Fruit fly (Drosophila melanogaster) whole organism, embryonic: ENCODE data around the gene Theg.

Experiments
- Abd-B ChIP-seq: fragments of 200-800 bp; sonication (Bioruptor generic); optimal IDR thresholded peaks from 2 replicates; lab custom pipeline; 2018; ENCODE audit warnings: missing biosample characterization, mild to moderate bottlenecking, missing genetic modification characterization, moderate library complexity
- Ada2b ChIP-seq: fragments of 200-800 bp; sonication (Bioruptor generic); IDR thresholded peaks from 2 replicates; pipeline ENCODE4 v1.3.6; 2022; ENCODE audit warnings: missing biosample characterization, missing genetic modification characterization
- Atf3 ChIP-seq: fragments of 200-800 bp; sonication (Bioruptor generic); optimal IDR thresholded peaks from 3 replicates; lab custom pipeline; 2016; ENCODE audit warnings: missing biosample characterization, missing genetic modification characterization
- C15 ChIP-seq: fragments of 200-800 bp; sonication (Bioruptor generic); IDR thresholded peaks from 3 replicates; pipeline ENCODE4 v1.3.6; 2022; ENCODE audit warnings: missing biosample characterization, missing genetic modification characterization
- CG10565 ChIP-seq: fragments of 200-800 bp; sonication (Bioruptor generic); optimal IDR thresholded peaks from 3 replicates; lab custom pipeline; 2016; ENCODE audit warnings: missing biosample characterization, mild to moderate bottlenecking, missing genetic modification characterization
- CG11504 ChIP-seq: fragments of 200-800 bp; sonication (Bioruptor generic); optimal IDR thresholded peaks from 3 replicates; lab custom pipeline; 2019; ENCODE audit warnings: missing biosample characterization, mild to moderate bottlenecking, missing genetic modification characterization, moderate library complexity
- CG11696 ChIP-seq: fragments of 200-800 bp; sonication (Bioruptor generic); IDR thresholded peaks from 2 replicates; pipeline ENCODE4 v1.3.6; 2022; ENCODE audit warnings: missing biosample characterization, missing genetic modification characterization
- CG13424 ChIP-seq: fragments of 200-800 bp; sonication (Bioruptor generic); optimal IDR thresholded peaks from 2 replicates; lab custom pipeline; 2019; ENCODE audit warnings: missing biosample characterization, mild to moderate bottlenecking, missing genetic modification characterization, moderate library complexity
- CG15011 ChIP-seq: fragments of 200-800 bp; sonication (Bioruptor generic); optimal IDR thresholded peaks from 3 replicates; lab custom pipeline; 2018; ENCODE audit warnings: missing biosample characterization, mild to moderate bottlenecking, missing genetic modification characterization
- CG15514 ChIP-seq: fragments of 200-800 bp; sonication (Bioruptor generic); optimal IDR thresholded peaks from 3 replicates; lab custom pipeline; 2017; ENCODE audit warnings: missing biosample characterization, missing genetic modification characterization, mild to moderate bottlenecking, moderate library complexity, missing genetic modification reagents
- CG16815 ChIP-seq: fragments of 200-800 bp; sonication (Bioruptor generic); optimal IDR thresholded peaks from 3 replicates; lab custom pipeline; 2017; ENCODE audit warnings: missing biosample characterization, mild to moderate bottlenecking, missing genetic modification characterization
- CG17328 ChIP-seq: fragments of 200-800 bp; sonication (Bioruptor generic); IDR thresholded peaks from 2 replicates; pipeline ENCODE4 v1.3.6; 2022; ENCODE audit warnings: missing biosample characterization, missing genetic modification characterization
- CG2889 ChIP-seq: fragments of 200-800 bp; sonication (Bioruptor generic); IDR thresholded peaks from 3 replicates; pipeline ENCODE4 v1.3.6; 2022; ENCODE audit warnings: missing biosample characterization, missing genetic modification characterization
- CG30403 ChIP-seq: fragments of 200-800 bp; sonication (Bioruptor generic); optimal IDR thresholded peaks from 3 replicates; lab custom pipeline; 2016; ENCODE audit warnings: missing biosample characterization, missing genetic modification characterization
- CG4424 ChIP-seq: fragments of 200-800 bp; sonication (Bioruptor generic); optimal IDR thresholded peaks from 3 replicates; lab custom pipeline; 2016; ENCODE audit warnings: missing biosample characterization, missing genetic modification characterization
- CG4730 ChIP-seq: fragments of 200-800 bp; sonication (Bioruptor generic); IDR thresholded peaks from 2 replicates; pipeline ENCODE4 v1.3.6; 2022; ENCODE audit warnings: missing biosample characterization, missing genetic modification characterization
- CG7963 ChIP-seq: fragments of 200-800 bp; sonication (Bioruptor generic); IDR thresholded peaks from 3 replicates; pipeline ENCODE4 v1.3.6; 2022; ENCODE audit warnings: missing biosample characterization, missing genetic modification characterization; ENCODE audit not compliant: partially characterized antibody
- CG8290 ChIP-seq, 3 experiments: fragments of 200-800 bp; sonication (Bioruptor generic); optimal IDR thresholded peaks; 2 replicates each; lab custom pipeline; 2016 to 2019; ENCODE audit warnings: missing biosample characterization in 3 of 3, missing genetic modification characterization in 3 of 3, mild to moderate bottlenecking in 2 of 3, moderate library complexity in 1 of 3
- CG8765 ChIP-seq: fragments of 200-800 bp; sonication (Bioruptor generic); IDR thresholded peaks from 2 replicates; pipeline ENCODE4 v1.3.6; 2022; ENCODE audit warnings: missing biosample characterization, missing genetic modification characterization
- CkIIα-i1 ChIP-seq: fragments of 200-800 bp; sonication (Bioruptor generic); IDR thresholded peaks from 2 replicates; pipeline ENCODE4 v1.3.6; 2022; ENCODE audit warnings: missing biosample characterization, missing genetic modification characterization
- Dek ChIP-seq: fragments of 200-800 bp; sonication (Bioruptor generic); optimal IDR thresholded peaks from 3 replicates; lab custom pipeline; 2019; ENCODE audit warnings: missing biosample characterization, mild to moderate bottlenecking, missing genetic modification characterization, moderate library complexity
- Dref ChIP-seq: fragments of 200-800 bp; sonication (Bioruptor generic); IDR thresholded peaks from 2 replicates; pipeline ENCODE4 v1.3.6; 2022; ENCODE audit warnings: missing biosample characterization, missing genetic modification characterization
- Eip74EF ChIP-seq, 2 experiments: fragments of 200-800 bp in 1 of 2; fragments of >200 bp in 1 of 2; sonication (Bioruptor generic) in 1 of 2; optimal IDR thresholded peaks; 2 replicates each; lab custom pipeline; 2017 to 2019; ENCODE audit warnings: missing biosample characterization in 2 of 2, missing genetic modification characterization in 2 of 2, mild to moderate bottlenecking in 1 of 2, moderate library complexity in 1 of 2
- Gug ChIP-seq: fragments of 200-800 bp; sonication (Bioruptor generic); IDR thresholded peaks from 4 replicates; pipeline ENCODE4 v1.3.6; 2022; ENCODE audit warnings: missing biosample characterization, missing genetic modification characterization
- H15 ChIP-seq: fragments of 200-800 bp; sonication (Bioruptor generic); IDR thresholded peaks from 3 replicates; pipeline ENCODE4 v1.3.6; 2022; ENCODE audit warnings: missing biosample characterization, missing genetic modification characterization
- HLH4C ChIP-seq: fragments of 200-800 bp; sonication (Bioruptor generic); IDR thresholded peaks from 3 replicates; pipeline ENCODE4 v1.3.6; 2022; ENCODE audit warnings: missing biosample characterization, missing genetic modification characterization; ENCODE audit not compliant: partially characterized antibody
- HmgD ChIP-seq: fragments of 200-800 bp; sonication (Bioruptor generic); optimal IDR thresholded peaks from 3 replicates; lab custom pipeline; 2016; ENCODE audit warnings: missing biosample characterization, missing genetic modification characterization
- Hr3 ChIP-seq: fragments of 200-800 bp; sonication (Bioruptor generic); optimal IDR thresholded peaks from 3 replicates; lab custom pipeline; 2016; ENCODE audit warnings: missing biosample characterization, missing genetic modification characterization
- MTF-1 ChIP-seq: fragments of 200-800 bp; sonication (Bioruptor generic); optimal IDR thresholded peaks from 2 replicates; lab custom pipeline; 2018; ENCODE audit warnings: missing biosample characterization, mild to moderate bottlenecking, missing genetic modification characterization, borderline replicate concordance
- Side ChIP-seq: fragments of 200-800 bp; sonication (Bioruptor generic); optimal IDR thresholded peaks from 2 replicates; lab custom pipeline; 2016; ENCODE audit warnings: missing biosample characterization, missing genetic modification characterization
- Six4 ChIP-seq: fragments of 200-800 bp; sonication (Bioruptor generic); optimal IDR thresholded peaks from 2 replicates; lab custom pipeline; 2016; ENCODE audit warnings: missing biosample characterization, missing genetic modification characterization
- Vsx1 ChIP-seq: fragments of 200-800 bp; sonication (Bioruptor generic); optimal IDR thresholded peaks from 2 replicates; lab custom pipeline; 2017; ENCODE audit warnings: missing biosample characterization, mild to moderate bottlenecking, missing genetic modification characterization, missing genetic modification reagents
- Xbp1 ChIP-seq: fragments of 200-800 bp; sonication (Bioruptor generic); optimal IDR thresholded peaks from 3 replicates; lab custom pipeline; 2016; ENCODE audit warnings: missing biosample characterization, mild to moderate bottlenecking, missing genetic modification characterization
- cas ChIP-seq: fragments of 200-800 bp; sonication (Bioruptor generic); IDR thresholded peaks from 2 replicates; pipeline ENCODE4 v1.3.6; 2022; ENCODE audit warnings: missing biosample characterization, missing genetic modification characterization
- ci ChIP-seq: fragments of 200-800 bp; sonication (Bioruptor generic); IDR thresholded peaks from 3 replicates; pipeline ENCODE4 v1.3.6; 2022; ENCODE audit warnings: missing biosample characterization, missing genetic modification characterization
- croc ChIP-seq: fragments of 200-800 bp; sonication (Bioruptor generic); conservative IDR thresholded peaks from 3 replicates; pipeline ENCODE4 v1.3.6; 2022; ENCODE audit warnings: missing biosample characterization, missing genetic modification characterization
- dysf ChIP-seq: fragments of 200-800 bp; sonication (Bioruptor generic); IDR thresholded peaks from 3 replicates; pipeline ENCODE4 v1.3.6; 2022; ENCODE audit warnings: missing biosample characterization, missing genetic modification characterization
- ems ChIP-seq: fragments of 200-800 bp; sonication (Bioruptor generic); optimal IDR thresholded peaks from 3 replicates; lab custom pipeline; 2016; ENCODE audit warnings: missing biosample characterization, missing genetic modification characterization
- grau ChIP-seq: fragments of 200-800 bp; optimal IDR thresholded peaks from 3 replicates; lab custom pipeline; 2019; ENCODE audit warnings: missing biosample characterization, mild to moderate bottlenecking, missing genetic modification characterization, moderate library complexity
- gsb ChIP-seq: fragments of 200-800 bp; sonication (Bioruptor generic); IDR thresholded peaks from 2 replicates; pipeline ENCODE4 v1.3.6; 2022; ENCODE audit warnings: missing biosample characterization, missing genetic modification characterization
- h ChIP-seq: fragments of >200 bp; optimal IDR thresholded peaks from 2 replicates; lab custom pipeline; 2017
- hb ChIP-seq: fragments of 200-800 bp; sonication (Bioruptor generic); IDR thresholded peaks from 3 replicates; pipeline ENCODE4 v1.3.6; 2022; ENCODE audit warnings: missing biosample characterization, missing genetic modification characterization; ENCODE audit not compliant: partially characterized antibody
- her ChIP-seq: fragments of 200-800 bp; sonication (Bioruptor generic); optimal IDR thresholded peaks from 2 replicates; lab custom pipeline; 2016; ENCODE audit warnings: missing biosample characterization, missing genetic modification characterization
- mam ChIP-seq: fragments of 200-800 bp; sonication (Bioruptor generic); optimal IDR thresholded peaks from 3 replicates; lab custom pipeline; 2016; ENCODE audit warnings: missing biosample characterization, missing genetic modification characterization
- nmo ChIP-seq: fragments of 200-800 bp; sonication (Bioruptor generic); optimal IDR thresholded peaks from 2 replicates; lab custom pipeline; 2018; ENCODE audit warnings: missing biosample characterization, mild to moderate bottlenecking, missing genetic modification characterization, moderate library complexity
- row ChIP-seq: fragments of 200-800 bp; sonication (Bioruptor generic); IDR thresholded peaks from 3 replicates; pipeline ENCODE4 v1.3.6; 2022; ENCODE audit warnings: missing biosample characterization, missing genetic modification characterization
- slp2 ChIP-seq: fragments of 200-800 bp; sonication (Bioruptor generic); optimal IDR thresholded peaks from 2 replicates; lab custom pipeline; 2016; ENCODE audit warnings: missing biosample characterization, missing genetic modification characterization
- so ChIP-seq: fragments of 200-800 bp; sonication (Bioruptor generic); IDR thresholded peaks from 3 replicates; pipeline ENCODE4 v1.3.6; 2022; ENCODE audit warnings: missing biosample characterization, missing genetic modification characterization
- tin ChIP-seq: fragments of 200-800 bp; sonication (Bioruptor generic); optimal IDR thresholded peaks from 3 replicates; lab custom pipeline; 2016; ENCODE audit warnings: missing biosample characterization, missing genetic modification characterization
- twi ChIP-seq: fragments of 200-800 bp; optimal IDR thresholded peaks from 2 replicates; lab custom pipeline; 2019; ENCODE audit warnings: missing biosample characterization, mild to moderate bottlenecking, missing genetic modification characterization, moderate library complexity
- zf30C ChIP-seq: fragments of 200-800 bp; sonication (Bioruptor generic); optimal IDR thresholded peaks from 3 replicates; lab custom pipeline; 2018; ENCODE audit warnings: missing biosample characterization, mild to moderate bottlenecking, missing genetic modification characterization

Theg gene

DNA sequence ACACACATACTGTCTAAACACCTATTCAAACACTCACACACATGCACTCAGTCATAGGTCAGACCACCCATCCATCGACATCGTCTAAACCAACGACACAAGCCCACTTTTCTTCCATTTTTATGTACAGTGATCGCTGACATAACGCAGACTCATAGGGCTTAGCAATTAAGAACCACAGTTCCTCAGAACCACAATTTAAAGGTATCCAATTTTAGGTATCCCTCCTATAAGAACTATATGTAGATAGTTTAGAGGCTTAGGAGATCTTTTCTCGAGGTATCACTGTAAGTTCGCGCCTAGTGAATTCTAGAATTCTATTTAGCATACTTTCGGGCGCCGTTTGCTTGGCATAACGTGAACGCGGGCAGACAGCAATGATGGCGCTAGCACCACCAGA lies 21.6 kb upstream of the Theg start (continued):
- no peak for TF ChIP-seq CG15011 (GFP tag; lab: Kevin White, UChicago)
- TF ChIP-seq C15 = no peak
- TF ChIP-seq her (GFP tag; lab: Kevin White, UChicago) = no peak
- peak; percentile 68 for TF ChIP-seq grau (tag; lab: Kevin White, UChicago)
- no peak for TF ChIP-seq Dref (GFP tag; lab: Robert Waterston, UW)
- TF ChIP-seq CG7963 (GFP tag; lab: Robert Waterston, UW) = no peak
- TF ChIP-seq ci = peak; percentile 81; the same call in 2 of the 3 replicates
- no peak for TF ChIP-seq Dek (tag; lab: Kevin White, UChicago)
- TF ChIP-seq Eip74EF (GFP tag; optimal IDR thresholded peaks at IDR 0.05; lab: Kevin White, UChicago) = no peak
- no peak for TF ChIP-seq CG30403
- TF ChIP-seq gsb (GFP tag; lab: Robert Waterston, UW) = no peak
- TF ChIP-seq hb (GFP tag; lab: Robert Waterston, UW) = no peak
- TF ChIP-seq MTF-1 (GFP tag; lab: Kevin White, UChicago) = no peak
- peak; percentile 66; the same call in 2 of the 3 replicates for TF ChIP-seq CG2889 (GFP tag; lab: Robert Waterston, UW)
- TF ChIP-seq Vsx1 (GFP tag; lab: Kevin White, UChicago) = no peak
- TF ChIP-seq Atf3 (GFP tag; lab: Kevin White, UChicago) = peak; percentile 45
- no peak for TF ChIP-seq HLH4C (GFP tag; lab: Robert Waterston, UW)
- peak; percentile 73 for TF ChIP-seq Gug (GFP tag; lab: Robert Waterston, UW)
- no peak for TF ChIP-seq CkIIα-i1 (GFP tag; lab: Robert Waterston, UW)
- TF ChIP-seq croc = peak; percentile 28; the same call in 1 of the 3 replicates
- peak; percentile 60; the same call in 1 of the 2 replicates for TF ChIP-seq Ada2b
- TF ChIP-seq zf30C (GFP tag; lab: Kevin White, UChicago) = no peak
- peak; percentile 66 for TF ChIP-seq Abd-B (GFP tag; lab: Kevin White, UChicago)
- peak; percentile 60 for TF ChIP-seq mam
- no peak for TF ChIP-seq CG8290 (GFP tag; optimal IDR thresholded peaks at IDR 0.05; lab: Kevin White, UChicago)
- no peak for TF ChIP-seq CG8290 (tag; optimal IDR thresholded peaks at IDR 0.05; lab: Kevin White, UChicago)
- TF ChIP-seq cas = no peak
- TF ChIP-seq CG4424 (GFP tag; lab: Kevin White, UChicago) = peak; percentile 0
- TF ChIP-seq row (GFP tag; lab: Robert Waterston, UW) = peak; percentile 68
- no peak for TF ChIP-seq twi (tag; lab: Kevin White, UChicago)
- no peak for TF ChIP-seq CG13424 (tag; lab: Kevin White, UChicago)
- no peak for TF ChIP-seq HmgD
- TF ChIP-seq CG4730 (GFP tag; lab: Robert Waterston, UW) = peak; percentile 43
- no peak for TF ChIP-seq so (GFP tag; lab: Robert Waterston, UW)
- peak; percentile 66; the same call in 2 of the 3 replicates for TF ChIP-seq dysf (GFP tag; lab: Robert Waterston, UW)
- no peak for TF ChIP-seq Six4 (GFP tag; lab: Kevin White, UChicago)
- TF ChIP-seq CG11504 (tag; lab: Kevin White, UChicago) = peak; percentile 53
- TF ChIP-seq CG11696 = 0 out of 2 replicates have a peak, but pooled peaks have one; percentile 23
- TF ChIP-seq CG16815 (GFP tag; lab: Kevin White, UChicago) = peak; percentile 50
- TF ChIP-seq CG15514 (GFP tag; lab: Kevin White, UChicago) = no peak
- TF ChIP-seq Hr3 (GFP tag; lab: Kevin White, UChicago) = peak; percentile 9
- peak; percentile 64 for TF ChIP-seq CG17328 (GFP tag; lab: Robert Waterston, UW)
- peak; percentile 45; the same call in 1 of the 3 replicates for TF ChIP-seq H15 (GFP tag; lab: Robert Waterston, UW)
- peak; percentile 13 for TF ChIP-seq ems (GFP tag; lab: Kevin White, UChicago)
- TF ChIP-seq h (lab: Kevin White, UChicago) = no peak
- TF ChIP-seq Side (GFP tag; lab: Kevin White, UChicago) = no peak
- peak; percentile 55 for TF ChIP-seq Xbp1 (GFP tag; lab: Kevin White, UChicago)
- peak; percentile 57 for TF ChIP-seq nmo
- TF ChIP-seq CG8765 (GFP tag; lab: Robert Waterston, UW) = 0 out of 2 replicates have a peak, but pooled peaks have one; percentile 27
- no peak for TF ChIP-seq CG10565 (GFP tag; lab: Kevin White, UChicago)
- peak; percentile 35 for TF ChIP-seq tin (GFP tag; lab: Kevin White, UChicago)
- no peak for TF ChIP-seq slp2 (GFP tag; lab: Kevin White, UChicago)
